Fruit fly (Drosophila melanogaster): ENCODE data around the gene Ppi1.

- no peak for TF ChIP-seq CTCF (optimal IDR thresholded peaks at IDR 0.05)
- no peak for TF ChIP-seq CG8478 (optimal IDR thresholded peaks at IDR 0.05)
These were observed 45.7 kb downstream of the Ppi1 start for dm6 chr3R:30083215-30083614.

All from S2 (cell line).